Worm (Caenorhabditis elegans): Measurements from ENCODE around the gene pals-17.
A peak's percentile ranks its signal among the peaks of the same experiment; 100 is the strongest.

DNA sequence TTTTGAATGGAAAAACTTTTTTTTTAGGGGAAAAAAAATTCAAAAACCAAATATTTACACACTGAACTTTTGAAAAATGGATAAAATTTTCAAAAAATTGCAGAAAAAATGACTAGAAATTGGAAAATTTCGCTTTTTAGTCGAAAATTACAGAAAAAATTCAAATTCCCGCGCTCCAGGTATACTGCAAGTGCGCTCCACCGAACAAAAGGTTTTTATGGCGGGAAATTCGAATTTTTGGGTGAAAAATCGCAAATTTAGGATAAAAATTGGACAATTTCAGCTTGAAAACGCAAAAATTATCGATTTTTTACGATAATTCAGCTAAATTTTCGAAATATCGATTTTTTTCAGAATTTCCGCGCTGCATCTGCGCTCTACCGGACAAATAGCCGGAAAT is 37.6 kb upstream of the pals-17 start:
- no peak for TF ChIP-seq flt-1 (GFP tag; IDR thresholded peaks at IDR 0.05)
- TF ChIP-seq T22C8.4 (GFP tag; IDR thresholded peaks at IDR 0.05): peak; percentile 65
- no peak for TF ChIP-seq ref-1 (GFP tag; conservative IDR thresholded peaks at IDR 0.05)
- TF ChIP-seq ztf-23 (GFP tag; IDR thresholded peaks at IDR 0.05): no peak
- no peak for TF ChIP-seq cog-1 (tag; optimal IDR thresholded peaks at IDR 0.05)
- TF ChIP-seq klf-2 (GFP tag; conservative IDR thresholded peaks at IDR 0.05): no peak
- TF ChIP-seq ztf-29 (GFP tag; IDR thresholded peaks at IDR 0.05): no peak
- TF ChIP-seq tab-1 (GFP tag; IDR thresholded peaks at IDR 0.05): no peak
- no peak for TF ChIP-seq med-1 (GFP tag; optimal IDR thresholded peaks at IDR 0.05; ENCODE audit: insufficient read depth)
